Worm (Caenorhabditis elegans): ENCODE data around the gene zyg-12.

Gene zyg-12

ce11 chrII:4986664-4987063 lies 37.0 kb downstream of the zyg-12 start:
- TF ChIP-seq ceh-27 (GFP tag; optimal IDR thresholded peaks at IDR 0.05) (no peak), F39B2.1 (GFP tag; IDR thresholded peaks at IDR 0.05) (no peak), zim-3 (tag; optimal IDR thresholded peaks at IDR 0.05) (no peak), F52B5.7 (tag; optimal IDR thresholded peaks at IDR 0.05) (no peak), hrde-1 (tag; optimal IDR thresholded peaks at IDR 0.05; ENCODE audit: borderline replicate concordance) (no peak), unc-130 (GFP tag; optimal IDR thresholded peaks at IDR 0.05) (no peak), madf-10 (tag; optimal IDR thresholded peaks at IDR 0.05) (no peak), B0336.3 (GFP tag; IDR thresholded peaks at IDR 0.05) (no peak), dpff-1 (tag; optimal IDR thresholded peaks at IDR 0.05) (no peak), chd-7 (tag; optimal IDR thresholded peaks at IDR 0.05) (no peak)

ce11 chrII:4987257-4987656 lies 37.6 kb downstream of the zyg-12 start:
- no peak for TF ChIP-seq unc-62 (GFP tag; optimal IDR thresholded peaks at IDR 0.05)
- no peak for TF ChIP-seq C17E4.6 (GFP tag; IDR thresholded peaks at IDR 0.05)
- no peak for TF ChIP-seq nhr-120 (GFP tag; IDR thresholded peaks at IDR 0.05)
- no peak for TF ChIP-seq ets-4 (GFP tag; optimal IDR thresholded peaks at IDR 0.05)
- TF ChIP-seq rpc-1 (optimal IDR thresholded peaks at IDR 0.05) = no peak
- no peak for TF ChIP-seq rpc-1 (tag; optimal IDR thresholded peaks at IDR 0.05)
- no peak for TF ChIP-seq egl-18 (GFP tag; IDR thresholded peaks at IDR 0.05)
- TF ChIP-seq ceh-100 (GFP tag; IDR thresholded peaks at IDR 0.05) = no peak
- TF ChIP-seq T26A5.8 (tag; optimal IDR thresholded peaks at IDR 0.05) = no peak
- no peak for TF ChIP-seq lin-54 (GFP tag; optimal IDR thresholded peaks at IDR 0.05)
- TF ChIP-seq pha-4 (tag; optimal IDR thresholded peaks at IDR 0.05) = no peak
- TF ChIP-seq madf-8 (GFP tag; conservative IDR thresholded peaks at IDR 0.05) = no peak
- TF ChIP-seq B0019.2 (GFP tag; conservative IDR thresholded peaks at IDR 0.05) = no peak
- no peak for TF ChIP-seq ZK185.1 (tag; optimal IDR thresholded peaks at IDR 0.05; ENCODE audit: poor library complexity, severe bottlenecking)

- TF ChIP-seq egl-18 (GFP tag; IDR thresholded peaks at IDR 0.05) = no peak
- 0 out of 2 replicates have a peak, but pooled peaks have one; percentile 33 for TF ChIP-seq aptf-3 (GFP tag; IDR thresholded peaks at IDR 0.05)
Observed at ce11 chrII:4989802-4990201, 40.1 kb downstream of the zyg-12 start, which contains the start of gene T27F7.12. T27F7.12 (plus strand) TSS chrII:4990102.

ce11 chrII:4992977-4993376 lies 43.3 kb downstream of the zyg-12 start, which contains the start of gene pigb-1:
pigb-1 (minus strand) TSS chrII:4993077.
- TF ChIP-seq madf-3 (GFP tag; IDR thresholded peaks at IDR 0.05) (0 out of 2 replicates have a peak, but pooled peaks have one; percentile 11), B0019.2 (GFP tag; conservative IDR thresholded peaks at IDR 0.05) (no peak), rcor-1 (GFP tag; IDR thresholded peaks at IDR 0.05) (no peak)

ce11 chrII:4993530-4994192 lies 44.0 kb downstream of the zyg-12 start, which contains the start of the genes eif-1 and vps-24:
eif-1 (minus strand) TSS chrII:4993580.
vps-24 (plus strand) TSS chrII:4993998.
- TF ChIP-seq lir-1 (GFP tag; conservative IDR thresholded peaks at IDR 0.05) = no peak
- peak; percentile 18; the same call in 1 of the 2 replicates for TF ChIP-seq ceh-100 (GFP tag; IDR thresholded peaks at IDR 0.05)
- no peak for TF ChIP-seq Y56A3A.18 (GFP tag; IDR thresholded peaks at IDR 0.05)
- TF ChIP-seq Y53G8AR.9 (GFP tag; conservative IDR thresholded peaks at IDR 0.05) = no peak
- TF ChIP-seq sea-2 (GFP tag; IDR thresholded peaks at IDR 0.05) = no peak
- TF ChIP-seq zfh-2 (GFP tag; conservative IDR thresholded peaks at IDR 0.05) = no peak
- TF ChIP-seq chd-7 (tag; optimal IDR thresholded peaks at IDR 0.05) = no peak
- TF ChIP-seq ceh-40 (GFP tag; IDR thresholded peaks at IDR 0.05) = no peak
- no peak for TF ChIP-seq ama-1 (optimal IDR thresholded peaks at IDR 0.05)
- no peak for TF ChIP-seq ama-1 (GFP tag; optimal IDR thresholded peaks at IDR 0.05)
- no peak for TF ChIP-seq hlh-12 (tag; optimal IDR thresholded peaks at IDR 0.05)
- TF ChIP-seq nhr-27 (tag; optimal IDR thresholded peaks at IDR 0.05) = no peak
- no peak for TF ChIP-seq egrh-3 (GFP tag; IDR thresholded peaks at IDR 0.05)
- no peak for TF ChIP-seq B0336.3 (GFP tag; IDR thresholded peaks at IDR 0.05)
- TF ChIP-seq snpc-4 (GFP tag; optimal IDR thresholded peaks at IDR 0.05) = no peak
- TF ChIP-seq snpc-4 (tag; optimal IDR thresholded peaks at IDR 0.05) = peak in 2 of 4 experiments; percentile 14
- no peak for TF ChIP-seq attf-3 (GFP tag; conservative IDR thresholded peaks at IDR 0.05)
- no peak for TF ChIP-seq cebp-1 (GFP tag; IDR thresholded peaks at IDR 0.05)
- peak; percentile 45 for TF ChIP-seq cebp-1 (tag; optimal IDR thresholded peaks at IDR 0.05)
- no peak for TF ChIP-seq F37B4.10 (GFP tag; IDR thresholded peaks at IDR 0.05)
